Fruit fly (Drosophila melanogaster) whole organism, embryonic: ENCODE data around the gene Sec10.
A peak's percentile ranks its signal among the peaks of the same experiment; 100 is the strongest.

Source experiments
- Abd-B ChIP-seq: fragments of 200-800 bp; sonication (Bioruptor generic); optimal IDR thresholded peaks from 2 replicates; lab custom pipeline; 2018; ENCODE audit warnings: missing biosample characterization, mild to moderate bottlenecking, missing genetic modification characterization, moderate library complexity
- CG11504 ChIP-seq: fragments of 200-800 bp; sonication (Bioruptor generic); optimal IDR thresholded peaks from 3 replicates; lab custom pipeline; 2019; ENCODE audit warnings: missing biosample characterization, mild to moderate bottlenecking, missing genetic modification characterization, moderate library complexity
- CG11696 ChIP-seq: fragments of 200-800 bp; sonication (Bioruptor generic); IDR thresholded peaks from 2 replicates; pipeline ENCODE4 v1.3.6; 2022; ENCODE audit warnings: missing biosample characterization, missing genetic modification characterization
- CG12155 ChIP-seq: fragments of 200-800 bp; sonication (Bioruptor generic); optimal IDR thresholded peaks from 3 replicates; lab custom pipeline; 2016; ENCODE audit warnings: missing biosample characterization, missing genetic modification characterization
- CG13894 ChIP-seq: fragments of 200-800 bp; sonication (Bioruptor generic); optimal IDR thresholded peaks from 3 replicates; lab custom pipeline; 2018; ENCODE audit warnings: missing biosample characterization, mild to moderate bottlenecking, missing genetic modification characterization, moderate library complexity
- CG14050 ChIP-seq: fragments of 200-800 bp; sonication (Bioruptor generic); IDR thresholded peaks from 3 replicates; pipeline ENCODE4 v1.3.6; 2022; ENCODE audit warnings: missing biosample characterization, missing genetic modification characterization
- CG15269 ChIP-seq: fragments of 200-800 bp; sonication (Bioruptor generic); optimal IDR thresholded peaks from 2 replicates; lab custom pipeline; 2018; ENCODE audit warnings: missing biosample characterization, mild to moderate bottlenecking, missing genetic modification characterization, moderate library complexity
- CG17912 ChIP-seq: fragments of 200-800 bp; sonication (Bioruptor generic); optimal IDR thresholded peaks from 2 replicates; lab custom pipeline; 2018; ENCODE audit warnings: missing biosample characterization, mild to moderate bottlenecking, missing genetic modification characterization
- CG33213 ChIP-seq: fragments of 200-800 bp; sonication (Bioruptor generic); optimal IDR thresholded peaks from 3 replicates; lab custom pipeline; 2016; ENCODE audit warnings: missing biosample characterization, missing genetic modification characterization
- CG33557 ChIP-seq: fragments of 200-800 bp; sonication (Bioruptor generic); optimal IDR thresholded peaks from 2 replicates; lab custom pipeline; 2019; ENCODE audit warnings: missing biosample characterization, mild to moderate bottlenecking, missing genetic modification characterization, moderate library complexity
- CG34224 ChIP-seq: fragments of 200-800 bp; sonication (Bioruptor generic); IDR thresholded peaks from 3 replicates; pipeline ENCODE4 v1.3.6; 2022; ENCODE audit warnings: missing biosample characterization, missing genetic modification characterization; ENCODE audit not compliant: partially characterized antibody
- CG3847 ChIP-seq: fragments of 200-800 bp; sonication (Bioruptor generic); IDR thresholded peaks from 2 replicates; pipeline ENCODE4 v1.3.6; 2022; ENCODE audit warnings: missing biosample characterization, missing genetic modification characterization
- CG4707 ChIP-seq: fragments of 200-800 bp; sonication (Bioruptor generic); optimal IDR thresholded peaks from 2 replicates; lab custom pipeline; 2018; ENCODE audit warnings: missing biosample characterization, mild to moderate bottlenecking, missing genetic modification characterization, moderate library complexity
- CG6689 ChIP-seq: fragments of 200-800 bp; sonication (Bioruptor generic); IDR thresholded peaks from 2 replicates; pipeline ENCODE4 v1.3.6; 2022; ENCODE audit warnings: missing biosample characterization, missing genetic modification characterization
- CG7839 ChIP-seq: fragments of 200-800 bp; sonication (Bioruptor generic); optimal IDR thresholded peaks from 3 replicates; lab custom pipeline; 2018; ENCODE audit warnings: missing biosample characterization, mild to moderate bottlenecking, missing genetic modification characterization, moderate library complexity
- CkIIα-i1 ChIP-seq: fragments of 200-800 bp; sonication (Bioruptor generic); IDR thresholded peaks from 2 replicates; pipeline ENCODE4 v1.3.6; 2022; ENCODE audit warnings: missing biosample characterization, missing genetic modification characterization
- Dll ChIP-seq: fragments of 200-800 bp; sonication (Bioruptor generic); IDR thresholded peaks from 4 replicates; pipeline ENCODE4 v1.3.6; 2022; ENCODE audit warnings: missing biosample characterization, missing genetic modification characterization; ENCODE audit not compliant: partially characterized antibody
- Ets65A ChIP-seq: fragments of 200-800 bp; sonication (Bioruptor generic); peaks from one replicate; lab custom pipeline; 2016; ENCODE audit warnings: missing biosample characterization, missing genetic modification characterization
- Gug ChIP-seq: fragments of 200-800 bp; sonication (Bioruptor generic); IDR thresholded peaks from 4 replicates; pipeline ENCODE4 v1.3.6; 2022; ENCODE audit warnings: missing biosample characterization, missing genetic modification characterization
- HHEX ChIP-seq: fragments of 200-800 bp; sonication (Bioruptor generic); optimal IDR thresholded peaks from 3 replicates; lab custom pipeline; 2017; ENCODE audit warnings: missing biosample characterization, mild to moderate bottlenecking, missing genetic modification characterization, missing genetic modification reagents
- HLH4C ChIP-seq: fragments of 200-800 bp; sonication (Bioruptor generic); IDR thresholded peaks from 3 replicates; pipeline ENCODE4 v1.3.6; 2022; ENCODE audit warnings: missing biosample characterization, missing genetic modification characterization; ENCODE audit not compliant: partially characterized antibody
- HLH54F ChIP-seq: fragments of 200-800 bp; sonication (Bioruptor generic); optimal IDR thresholded peaks from 3 replicates; lab custom pipeline; 2016; ENCODE audit warnings: missing biosample characterization, missing genetic modification characterization
- HmgZ ChIP-seq: fragments of 200-800 bp; sonication (Bioruptor generic); optimal IDR thresholded peaks from 2 replicates; lab custom pipeline; 2018; ENCODE audit warnings: missing biosample characterization, mild to moderate bottlenecking, missing genetic modification characterization
- NK7.1 ChIP-seq: fragments of 200-800 bp; sonication (Bioruptor generic); optimal IDR thresholded peaks from 3 replicates; lab custom pipeline; 2016; ENCODE audit warnings: missing biosample characterization, missing genetic modification characterization
- Nf-YA ChIP-seq: fragments of 200-800 bp; sonication (Bioruptor generic); IDR thresholded peaks from 2 replicates; pipeline ENCODE4 v1.3.6; 2022; ENCODE audit warnings: missing biosample characterization, missing genetic modification characterization
- Nf-YC ChIP-seq: fragments of 200-800 bp; optimal IDR thresholded peaks from 3 replicates; lab custom pipeline; 2019; ENCODE audit warnings: missing biosample characterization, mild to moderate bottlenecking, missing genetic modification characterization, moderate library complexity
- Optix ChIP-seq: fragments of 200-800 bp; sonication (Bioruptor generic); IDR thresholded peaks from 3 replicates; pipeline ENCODE4 v1.3.6; 2022; ENCODE audit warnings: missing biosample characterization, missing genetic modification characterization
- Spps ChIP-seq: fragments of 200-800 bp; sonication (Bioruptor generic); optimal IDR thresholded peaks from 2 replicates; lab custom pipeline; 2018; ENCODE audit warnings: missing biosample characterization, mild to moderate bottlenecking, missing genetic modification characterization
- Vsx1 ChIP-seq: fragments of 200-800 bp; sonication (Bioruptor generic); optimal IDR thresholded peaks from 2 replicates; lab custom pipeline; 2017; ENCODE audit warnings: missing biosample characterization, mild to moderate bottlenecking, missing genetic modification characterization, missing genetic modification reagents
- ap ChIP-seq: fragments of 200-800 bp; sonication (Bioruptor generic); IDR thresholded peaks from 2 replicates; pipeline ENCODE4 v1.3.6; 2022; ENCODE audit warnings: missing biosample characterization, missing genetic modification characterization
- ash1 ChIP-seq: fragments of 200-800 bp; sonication (Bioruptor generic); optimal IDR thresholded peaks from 2 replicates; lab custom pipeline; 2018; ENCODE audit warnings: missing biosample characterization, mild to moderate bottlenecking, missing genetic modification characterization
- bab2 ChIP-seq: fragments of 200-800 bp; sonication (Bioruptor generic); optimal IDR thresholded peaks from 2 replicates; lab custom pipeline; 2016; ENCODE audit warnings: missing biosample characterization, missing genetic modification characterization
- chn ChIP-seq: fragments of 200-800 bp; sonication (Bioruptor generic); optimal IDR thresholded peaks from 2 replicates; lab custom pipeline; 2016; ENCODE audit warnings: missing biosample characterization, missing genetic modification characterization
- ci ChIP-seq: fragments of 200-800 bp; sonication (Bioruptor generic); IDR thresholded peaks from 3 replicates; pipeline ENCODE4 v1.3.6; 2022; ENCODE audit warnings: missing biosample characterization, missing genetic modification characterization
- fd64A ChIP-seq: fragments of 200-800 bp; sonication (Bioruptor generic); optimal IDR thresholded peaks from 3 replicates; lab custom pipeline; 2018; ENCODE audit warnings: missing biosample characterization, mild to moderate bottlenecking, missing genetic modification characterization
- gt ChIP-seq: fragments of 200-800 bp; sonication (Bioruptor generic); IDR thresholded peaks from 2 replicates; pipeline ENCODE4 v1.3.6; 2022; ENCODE audit warnings: missing biosample characterization, missing genetic modification characterization
- hb ChIP-seq: fragments of 200-800 bp; sonication (Bioruptor generic); IDR thresholded peaks from 3 replicates; pipeline ENCODE4 v1.3.6; 2022; ENCODE audit warnings: missing biosample characterization, missing genetic modification characterization; ENCODE audit not compliant: partially characterized antibody
- hth ChIP-seq: fragments of >200 bp; optimal IDR thresholded peaks from 2 replicates; lab custom pipeline; 2017; ENCODE audit warnings: inconsistent platforms
- klu ChIP-seq: fragments of 200-800 bp; sonication (Bioruptor generic); IDR thresholded peaks from 2 replicates; pipeline ENCODE4 v1.3.6; 2022; ENCODE audit warnings: missing biosample characterization, missing genetic modification characterization
- lab ChIP-seq: fragments of 200-800 bp; sonication (Bioruptor generic); optimal IDR thresholded peaks from 3 replicates; lab custom pipeline; 2017; ENCODE audit warnings: missing biosample characterization, missing genetic modification characterization, mild to moderate bottlenecking, moderate library complexity, missing genetic modification reagents
- nerfin-1 ChIP-seq: fragments of 200-800 bp; sonication (Bioruptor generic); optimal IDR thresholded peaks from 3 replicates; lab custom pipeline; 2019; ENCODE audit warnings: missing biosample characterization, mild to moderate bottlenecking, missing genetic modification characterization, moderate library complexity
- nerfin-2 ChIP-seq: fragments of 200-800 bp; sonication (Bioruptor generic); IDR thresholded peaks from 2 replicates; pipeline ENCODE4 v1.3.6; 2022; ENCODE audit warnings: missing biosample characterization, missing genetic modification characterization; ENCODE audit not compliant: partially characterized antibody
- nmo ChIP-seq: fragments of 200-800 bp; sonication (Bioruptor generic); optimal IDR thresholded peaks from 2 replicates; lab custom pipeline; 2018; ENCODE audit warnings: missing biosample characterization, mild to moderate bottlenecking, missing genetic modification characterization, moderate library complexity
- pb ChIP-seq: fragments of 200-800 bp; sonication (Bioruptor generic); optimal IDR thresholded peaks from 3 replicates; lab custom pipeline; 2016; ENCODE audit warnings: missing biosample characterization, missing genetic modification characterization
- phol ChIP-seq: fragments of 200-800 bp; sonication (Bioruptor generic); optimal IDR thresholded peaks from 3 replicates; lab custom pipeline; 2018; ENCODE audit warnings: missing biosample characterization, mild to moderate bottlenecking, missing genetic modification characterization, moderate library complexity
- ranshi ChIP-seq: fragments of 200-800 bp; sonication (Bioruptor generic); IDR thresholded peaks from 2 replicates; pipeline ENCODE4 v1.3.6; 2022; ENCODE audit warnings: missing biosample characterization, missing genetic modification characterization
- shn ChIP-seq: fragments of 200-800 bp; sonication (Bioruptor generic); optimal IDR thresholded peaks from 3 replicates; lab custom pipeline; 2016; ENCODE audit warnings: missing biosample characterization, missing genetic modification characterization
- stwl ChIP-seq: fragments of 200-800 bp; sonication (Bioruptor generic); optimal IDR thresholded peaks from 3 replicates; lab custom pipeline; 2018; ENCODE audit warnings: missing biosample characterization, mild to moderate bottlenecking, missing genetic modification characterization, moderate library complexity
- tin ChIP-seq: fragments of 200-800 bp; sonication (Bioruptor generic); optimal IDR thresholded peaks from 3 replicates; lab custom pipeline; 2016; ENCODE audit warnings: missing biosample characterization, missing genetic modification characterization
- tx ChIP-seq: fragments of 200-800 bp; sonication (Bioruptor generic); optimal IDR thresholded peaks from 2 replicates; lab custom pipeline; 2016; ENCODE audit warnings: missing biosample characterization, missing genetic modification characterization
- usp ChIP-seq: fragments of >200 bp; optimal IDR thresholded peaks from 2 replicates; lab custom pipeline; 2017; ENCODE audit warnings: missing biosample characterization, missing genetic modification characterization

Gene Sec10

dm6 chr3R:24163556-24164022, 29.0 kb downstream of the Sec10 start, which contains the start of gene Apc2 (continued):
- peak; percentile 74 for TF ChIP-seq CG11504 (tag; lab: Kevin White, UChicago)
- peak; percentile 49 for TF ChIP-seq bab2 (GFP tag; lab: Kevin White, UChicago)
- TF ChIP-seq fd64A (GFP tag; lab: Kevin White, UChicago): no peak
- TF ChIP-seq NK7.1 (GFP tag; lab: Kevin White, UChicago): no peak
- TF ChIP-seq tin (GFP tag; lab: Kevin White, UChicago): peak; percentile 56
- peak; percentile 26 for TF ChIP-seq CG33557
- TF ChIP-seq ap: no peak
- TF ChIP-seq CG17912 (GFP tag; lab: Kevin White, UChicago): no peak
- TF ChIP-seq Spps (tag; lab: Kevin White, UChicago): peak; percentile 23
- TF ChIP-seq nmo: peak; percentile 77
- TF ChIP-seq Abd-B (GFP tag; lab: Kevin White, UChicago): peak; percentile 72
- TF ChIP-seq CG34224 (GFP tag; lab: Robert Waterston, UW): peak; percentile 69; the same call in 2 of the 3 replicates
- TF ChIP-seq CG13894 (tag; lab: Kevin White, UChicago): peak; percentile 52
- no peak for TF ChIP-seq nerfin-2 (GFP tag; lab: Robert Waterston, UW)
- TF ChIP-seq tx (GFP tag; lab: Kevin White, UChicago): no peak
- 0 out of 4 replicates have a peak, but pooled peaks have one; percentile 12 for TF ChIP-seq Gug (GFP tag; lab: Robert Waterston, UW)
- no peak for TF ChIP-seq chn (GFP tag; lab: Kevin White, UChicago)
- TF ChIP-seq CG14050 (GFP tag; lab: Robert Waterston, UW): no peak
- TF ChIP-seq nerfin-1 (tag; lab: Kevin White, UChicago): peak; percentile 24
- peak; percentile 16 for TF ChIP-seq stwl (tag; lab: Kevin White, UChicago)
- TF ChIP-seq lab (GFP tag; lab: Kevin White, UChicago): peak; percentile 71
- peak; percentile 78 for TF ChIP-seq Dll (GFP tag; lab: Robert Waterston, UW)
- peak; percentile 62 for TF ChIP-seq Nf-YC
- TF ChIP-seq CG7839 (tag; lab: Kevin White, UChicago): peak; percentile 74
- TF ChIP-seq HHEX (GFP tag; lab: Kevin White, UChicago): peak; percentile 1
- no peak for TF ChIP-seq CG33213 (GFP tag; lab: Kevin White, UChicago)
- TF ChIP-seq Nf-YA: no peak
- no peak for TF ChIP-seq ash1
- no peak for TF ChIP-seq CG3847 (GFP tag; lab: Robert Waterston, UW)
- TF ChIP-seq gt (GFP tag; lab: Robert Waterston, UW): no peak
- no peak for TF ChIP-seq CG11696 (GFP tag; lab: Robert Waterston, UW)
- peak; percentile 79 for TF ChIP-seq Ets65A
- TF ChIP-seq CG4707 (GFP tag; lab: Kevin White, UChicago): no peak
- no peak for TF ChIP-seq hth (lab: Kevin White, UChicago)
- no peak for TF ChIP-seq CkIIα-i1
- TF ChIP-seq HLH54F (GFP tag; lab: Kevin White, UChicago): peak; percentile 36
- TF ChIP-seq Vsx1: no peak
- no peak for TF ChIP-seq usp (GFP tag; lab: Kevin White, UChicago)
- TF ChIP-seq CG15269 (tag; lab: Kevin White, UChicago): peak; percentile 67
- peak; percentile 60; the same call in 1 of the 2 replicates for TF ChIP-seq ranshi (GFP tag; lab: Robert Waterston, UW)
- peak; percentile 82 for TF ChIP-seq phol (tag; lab: Kevin White, UChicago)
- peak; percentile 64; the same call in 2 of the 3 replicates for TF ChIP-seq ci (GFP tag; lab: Robert Waterston, UW)
- peak; percentile 27; the same call in 1 of the 3 replicates for TF ChIP-seq HLH4C
- no peak for TF ChIP-seq Optix (GFP tag; lab: Robert Waterston, UW)
- no peak for TF ChIP-seq hb (GFP tag; lab: Robert Waterston, UW)
- TF ChIP-seq CG12155 (GFP tag; lab: Kevin White, UChicago): peak; percentile 32
- TF ChIP-seq shn (GFP tag; lab: Kevin White, UChicago): no peak
- no peak for TF ChIP-seq pb (GFP tag; lab: Kevin White, UChicago)
- TF ChIP-seq HmgZ (tag; lab: Kevin White, UChicago): peak; percentile 35
- TF ChIP-seq klu (GFP tag; lab: Robert Waterston, UW): peak; percentile 54
- peak; percentile 57; the same call in 1 of the 2 replicates for TF ChIP-seq CG6689 (GFP tag; lab: Robert Waterston, UW)
